Fruit fly (Drosophila melanogaster): ENCODE measurements around the gene CG7294.
A peak's percentile ranks its signal among the peaks of the same experiment; 100 is the strongest.

Gene CG7294

DNA sequence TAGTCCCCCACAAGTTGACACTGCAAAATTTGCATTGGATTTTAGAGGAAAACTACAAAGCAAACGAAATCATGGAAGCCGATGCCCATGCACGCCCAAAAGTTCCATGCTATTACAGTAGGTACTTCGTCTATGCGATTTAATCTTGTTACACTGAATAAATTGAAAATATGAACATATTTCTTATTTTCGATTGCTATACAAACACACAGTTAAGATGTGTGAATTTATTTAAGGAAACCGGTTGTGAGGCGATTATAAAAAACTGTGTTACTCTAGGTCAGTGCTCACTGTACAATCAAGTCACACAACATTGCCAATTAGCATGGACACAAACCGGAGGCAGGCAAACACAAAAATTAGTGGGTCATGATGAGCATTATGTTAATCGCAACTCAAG is 23.5 kb downstream of the CG7294 start:
- no peak for TF ChIP-seq cnc (optimal IDR thresholded peaks at IDR 0.05)
- no peak for TF ChIP-seq bab1 (GFP tag; optimal IDR thresholded peaks at IDR 0.05)
- no peak for TF ChIP-seq Clk (GFP tag; optimal IDR thresholded peaks at IDR 0.05)
- no peak for TF ChIP-seq toe (GFP tag; optimal IDR thresholded peaks at IDR 0.05)
- no peak for TF ChIP-seq CG11617 (GFP tag; optimal IDR thresholded peaks at IDR 0.05)
- TF ChIP-seq CG33017 (tag; optimal IDR thresholded peaks at IDR 0.05), result no peak
- no peak for TF ChIP-seq CG14711 (tag; optimal IDR thresholded peaks at IDR 0.05)

DNA sequence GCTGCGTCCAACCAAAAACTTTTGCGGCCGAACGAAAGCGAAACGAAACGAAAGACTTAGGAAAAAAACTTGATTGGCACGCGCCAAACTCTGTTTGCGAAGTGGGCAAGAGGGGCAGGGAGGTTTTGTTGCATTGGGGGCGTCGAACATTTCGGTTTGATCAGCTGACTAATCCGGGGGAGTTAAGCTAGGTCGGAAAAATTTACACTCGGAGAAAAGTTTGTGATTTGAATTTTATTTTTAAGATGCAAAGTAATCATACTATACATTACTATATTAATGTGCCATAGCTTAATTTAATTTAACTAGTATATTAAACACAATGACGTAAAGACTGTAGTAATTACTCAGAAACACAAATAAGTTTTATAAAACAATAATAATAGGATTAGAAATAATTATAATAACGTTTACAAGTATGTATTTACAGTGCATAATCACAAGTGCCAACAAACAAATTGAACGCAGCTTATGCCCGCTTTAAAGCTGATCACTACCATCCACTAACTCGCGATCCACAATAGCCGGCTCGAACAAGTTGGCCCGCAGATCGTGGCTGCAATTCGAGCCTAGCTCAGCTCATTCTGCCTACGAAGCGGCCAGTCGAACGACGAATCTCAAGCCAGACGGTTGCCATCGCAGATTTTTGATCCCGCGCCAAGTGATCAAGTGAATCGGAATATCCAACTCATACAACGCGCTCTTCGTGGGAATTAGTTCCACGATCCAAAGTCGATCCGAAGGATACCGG is 27.4 kb downstream of the CG7294 start, which contains the start of gene CG31871:
TSS of gene CG31871 (plus strand) at position 592 of the 751 bp plus-strand sequence.
- TF ChIP-seq CG7045 (GFP tag; optimal IDR thresholded peaks at IDR 0.05) (peak; percentile 22), CG11617 (GFP tag; optimal IDR thresholded peaks at IDR 0.05) (no peak)

DNA sequence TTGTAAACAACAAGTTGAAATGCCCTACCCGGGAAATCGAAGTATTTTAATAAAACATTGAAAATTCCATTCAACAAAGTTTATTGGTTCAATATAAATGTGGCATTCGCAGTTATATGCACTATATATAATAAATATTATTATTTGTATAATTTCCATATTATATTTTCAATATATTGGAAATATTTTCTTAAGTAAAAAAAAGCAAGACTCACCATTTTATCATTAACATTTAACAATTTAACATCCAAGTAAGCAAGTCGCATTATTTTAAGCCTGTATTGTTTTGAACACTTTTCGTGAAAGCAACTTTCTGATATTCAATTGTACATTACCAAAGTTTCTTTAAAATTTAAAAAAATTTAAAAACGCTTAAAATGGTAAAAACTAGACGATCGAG is 31.1 kb downstream of the CG7294 start, which contains the start of gene CG45690:
TSS of gene CG45690 (plus strand) at position 301 of the 400 bp plus-strand sequence.
- no peak for TF ChIP-seq CG5204 (GFP tag; optimal IDR thresholded peaks at IDR 0.05)
- TF ChIP-seq ovo (GFP tag; optimal IDR thresholded peaks at IDR 0.05), result no peak
- no peak for TF ChIP-seq toe (GFP tag; optimal IDR thresholded peaks at IDR 0.05)

DNA sequence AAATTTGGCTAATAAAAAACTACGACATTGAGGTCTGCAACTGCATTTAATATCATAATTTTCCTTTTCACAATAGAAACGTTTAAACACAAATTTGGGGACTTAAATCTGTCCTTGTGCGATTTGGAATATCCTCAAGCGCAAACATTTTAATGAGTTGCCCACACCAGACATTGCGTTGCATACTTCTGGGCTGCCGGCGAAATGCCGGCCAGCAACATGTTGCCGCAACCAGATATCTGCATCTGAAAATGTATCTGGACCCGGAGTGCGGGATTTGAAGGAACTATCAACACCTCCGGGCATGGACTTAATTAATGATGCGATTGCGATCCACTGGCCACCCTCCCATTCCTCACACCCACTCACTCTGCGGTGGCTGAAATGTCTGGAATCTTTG is 34.6 kb downstream of the CG7294 start:
- no peak for TF ChIP-seq pad (GFP tag; optimal IDR thresholded peaks at IDR 0.05)
- TF ChIP-seq CG1620 (GFP tag; optimal IDR thresholded peaks at IDR 0.05), result no peak
- no peak for TF ChIP-seq Mnt (GFP tag; optimal IDR thresholded peaks at IDR 0.05)
- no peak for TF ChIP-seq cic (GFP tag; optimal IDR thresholded peaks at IDR 0.05)
- no peak for TF ChIP-seq CG12768 (GFP tag; optimal IDR thresholded peaks at IDR 0.05)
- no peak for TF ChIP-seq CG14711 (tag; optimal IDR thresholded peaks at IDR 0.05)
- no peak for TF ChIP-seq CG33017 (tag; optimal IDR thresholded peaks at IDR 0.05)
- TF ChIP-seq cnc (optimal IDR thresholded peaks at IDR 0.05), result no peak
- no peak for TF ChIP-seq toe (GFP tag; optimal IDR thresholded peaks at IDR 0.05)
- TF ChIP-seq CG5204 (GFP tag; optimal IDR thresholded peaks at IDR 0.05), result no peak
- no peak for TF ChIP-seq CG7045 (GFP tag; optimal IDR thresholded peaks at IDR 0.05)
- TF ChIP-seq CG7101 (tag; optimal IDR thresholded peaks at IDR 0.05), result no peak
- no peak for TF ChIP-seq tj (GFP tag; optimal IDR thresholded peaks at IDR 0.05)
- no peak for TF ChIP-seq Clk (GFP tag; optimal IDR thresholded peaks at IDR 0.05)
- TF ChIP-seq Crg-1 (GFP tag; optimal IDR thresholded peaks at IDR 0.05), result no peak
- TF ChIP-seq ovo (GFP tag; optimal IDR thresholded peaks at IDR 0.05), result no peak
- TF ChIP-seq kay (GFP tag; ENCODE audit: borderline replicate concordance), result no peak
- no peak for TF ChIP-seq Hr96 (GFP tag; optimal IDR thresholded peaks at IDR 0.05)
- no peak for TF ChIP-seq CG11617 (GFP tag; optimal IDR thresholded peaks at IDR 0.05)
- no peak for TF ChIP-seq bab1 (GFP tag; optimal IDR thresholded peaks at IDR 0.05)

DNA sequence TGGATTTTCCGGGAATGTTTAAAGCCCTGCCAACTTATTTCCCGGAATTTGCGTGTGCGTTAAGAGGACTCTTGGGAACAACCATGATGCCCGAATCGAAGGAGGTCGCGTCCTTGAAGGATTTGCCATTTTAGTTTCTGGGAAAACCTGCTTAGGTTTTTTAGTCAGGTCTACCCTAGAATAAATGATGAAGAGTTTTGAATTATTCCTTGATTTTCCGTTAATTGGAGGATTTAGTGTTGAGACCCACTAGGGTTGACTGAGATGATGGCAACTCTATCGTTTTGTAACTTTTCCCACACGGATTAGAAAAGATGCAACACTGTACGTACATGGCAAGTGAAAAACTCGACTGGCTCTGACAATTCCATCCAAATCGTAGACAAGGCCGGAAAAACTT is 37.8 kb downstream of the CG7294 start, which contains the start of gene dbf:
TSS of gene dbf (plus strand) at position 301 of the 400 bp plus-strand sequence.
- TF ChIP-seq CG12768 (GFP tag; optimal IDR thresholded peaks at IDR 0.05) (no peak), Clk (GFP tag; optimal IDR thresholded peaks at IDR 0.05) (no peak), Mnt (GFP tag; optimal IDR thresholded peaks at IDR 0.05) (no peak), CG5204 (GFP tag; optimal IDR thresholded peaks at IDR 0.05) (no peak), bab1 (GFP tag; optimal IDR thresholded peaks at IDR 0.05) (no peak), cic (GFP tag; optimal IDR thresholded peaks at IDR 0.05) (no peak), CG7045 (GFP tag; optimal IDR thresholded peaks at IDR 0.05) (no peak), tj (GFP tag; optimal IDR thresholded peaks at IDR 0.05) (no peak), CG1620 (GFP tag; optimal IDR thresholded peaks at IDR 0.05) (no peak), Crg-1 (GFP tag; optimal IDR thresholded peaks at IDR 0.05) (no peak), CG14711 (tag; optimal IDR thresholded peaks at IDR 0.05) (no peak), pad (GFP tag; optimal IDR thresholded peaks at IDR 0.05) (no peak)

DNA sequence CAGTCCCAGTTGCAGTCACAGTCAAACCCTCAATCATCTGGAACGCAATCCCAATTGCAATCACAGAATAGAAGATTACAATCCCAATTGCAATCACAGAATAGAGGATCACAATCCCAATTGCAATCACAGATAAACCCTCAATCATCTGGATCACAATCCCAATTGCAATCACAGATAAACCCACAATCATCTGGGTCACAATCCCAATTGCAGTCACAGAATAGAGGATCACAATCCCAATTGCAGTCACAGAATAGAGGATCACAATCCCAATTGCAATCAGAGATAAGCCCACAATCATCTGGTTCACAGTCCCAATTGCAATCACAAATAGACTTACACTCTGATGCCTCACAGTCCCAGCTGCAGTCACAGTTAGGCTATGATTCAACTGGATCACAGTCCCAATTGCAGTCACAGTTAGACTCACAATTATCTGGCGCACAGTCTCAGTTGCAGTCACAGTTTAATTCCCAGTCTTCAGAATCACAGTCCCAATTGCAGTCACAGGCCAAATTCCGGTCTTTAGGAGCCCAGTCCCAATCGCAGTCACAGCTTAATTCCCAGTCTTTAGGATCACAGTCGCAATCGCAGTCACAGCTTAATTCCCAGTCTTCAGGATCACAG is 41.2 kb downstream of the CG7294 start:
- TF ChIP-seq CG7101 (tag; optimal IDR thresholded peaks at IDR 0.05) (no peak), CG11617 (GFP tag; optimal IDR thresholded peaks at IDR 0.05) (no peak), CG5204 (GFP tag; optimal IDR thresholded peaks at IDR 0.05) (no peak), toe (GFP tag; optimal IDR thresholded peaks at IDR 0.05) (no peak), CG7045 (GFP tag; optimal IDR thresholded peaks at IDR 0.05) (no peak), CG12768 (GFP tag; optimal IDR thresholded peaks at IDR 0.05) (no peak), bab1 (GFP tag; optimal IDR thresholded peaks at IDR 0.05) (no peak), CG33017 (tag; optimal IDR thresholded peaks at IDR 0.05) (no peak), pad (GFP tag; optimal IDR thresholded peaks at IDR 0.05) (no peak), cnc (optimal IDR thresholded peaks at IDR 0.05) (no peak), Mnt (GFP tag; optimal IDR thresholded peaks at IDR 0.05) (no peak), CG14711 (tag; optimal IDR thresholded peaks at IDR 0.05) (no peak), CG1620 (GFP tag; optimal IDR thresholded peaks at IDR 0.05) (no peak), tj (GFP tag; optimal IDR thresholded peaks at IDR 0.05) (no peak), cic (GFP tag; optimal IDR thresholded peaks at IDR 0.05) (no peak)

DNA sequence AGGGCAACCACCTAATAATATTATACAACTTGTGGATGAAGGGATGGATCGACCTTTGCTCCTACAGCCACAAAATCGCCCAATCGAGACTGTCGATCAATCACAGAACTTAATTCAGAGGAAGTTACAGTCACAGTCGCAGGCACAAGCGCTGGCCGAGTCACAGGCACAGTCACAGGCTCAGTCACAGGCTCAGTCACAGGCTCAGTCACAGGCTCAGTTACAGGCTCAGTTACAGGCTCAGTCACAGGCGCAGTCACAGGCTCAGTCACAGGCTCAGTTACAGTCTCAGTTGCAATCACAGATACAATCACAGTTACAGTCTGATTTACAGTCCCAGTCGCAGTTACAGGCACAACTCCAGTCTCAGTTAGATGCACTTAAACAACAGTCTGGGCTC is 42.3 kb downstream of the CG7294 start:
- no peak for TF ChIP-seq Clk (GFP tag; optimal IDR thresholded peaks at IDR 0.05)
- no peak for TF ChIP-seq toe (GFP tag; optimal IDR thresholded peaks at IDR 0.05)
- TF ChIP-seq Crg-1 (GFP tag; optimal IDR thresholded peaks at IDR 0.05), result no peak
- TF ChIP-seq CG5204 (GFP tag; optimal IDR thresholded peaks at IDR 0.05), result no peak
